Fruit fly (Drosophila melanogaster) whole organism, wandering third instar larva: ENCODE results near the gene CG7133.

Source experiments
- Abd-B ChIP-seq: fragments of >200 bp; optimal IDR thresholded peaks from 2 replicates; lab custom pipeline; 2017; ENCODE audit warnings: missing biosample characterization, missing genetic modification characterization
- GATAd ChIP-seq: sonication (Bioruptor generic); optimal IDR thresholded peaks from 2 replicates; lab custom pipeline; 2016; ENCODE audit warnings: missing biosample characterization, missing genetic modification characterization
- Mio ChIP-seq: sonication (Bioruptor generic); optimal IDR thresholded peaks from 2 replicates; lab custom pipeline; 2016; ENCODE audit warnings: missing biosample characterization, missing genetic modification characterization
- jim ChIP-seq: fragments of 175-275, 200-325 bp; sonication (Bioruptor generic); optimal IDR thresholded peaks from 2 replicates; lab custom pipeline; 2016; ENCODE audit warnings: missing biosample characterization, mild to moderate bottlenecking, missing genetic modification characterization
- pan ChIP-seq: fragments of >200 bp; optimal IDR thresholded peaks from 2 replicates; lab custom pipeline; 2017
- psq ChIP-seq: fragments of 200-800 bp; sonication (Bioruptor generic); optimal IDR thresholded peaks from 3 replicates; lab custom pipeline; 2017; ENCODE audit warnings: missing biosample characterization, mild to moderate bottlenecking, missing genetic modification characterization, moderate library complexity

- TF ChIP-seq psq (GFP tag; lab: Kevin White, UChicago) (no peak), GATAd (GFP tag; lab: Kevin White, UChicago) (no peak), Mio (GFP tag; lab: Kevin White, UChicago) (no peak), Abd-B (GFP tag; lab: Kevin White, UChicago) (no peak), jim (GFP tag; lab: Kevin White, UChicago) (no peak), pan (lab: Kevin White, UChicago) (no peak)
Observed at dm6 chr3L:22051152-22051551, 23.2 kb downstream of the CG7133 start.
